Worm (Caenorhabditis elegans) whole organism, L2 larva: ENCODE measurements around the gene unc-132.

Source experiments
- C34F6.9 ChIP-seq: fragments of 150-350 bp; optimal IDR thresholded peaks from 2 replicates; lab custom pipeline; 2014; ENCODE audit warnings: missing biosample characterization, missing genetic modification characterization
- F13H6.1 ChIP-seq: sonication (generic microtip); optimal IDR thresholded peaks from 2 replicates; lab custom pipeline; 2016; ENCODE audit warnings: missing genetic modification characterization, missing compliant biosample characterization
- Y55F3AM.14 ChIP-seq: fragments of 200-800 bp; sonication (Bioruptor generic); optimal IDR thresholded peaks from 2 replicates; lab custom pipeline; 2018; ENCODE audit warnings: mild to moderate bottlenecking, missing genetic modification characterization, missing compliant biosample characterization
- ZK546.5 ChIP-seq: sonication (generic microtip); optimal IDR thresholded peaks from 2 replicates; lab custom pipeline; 2017; ENCODE audit warnings: missing biosample characterization, missing genetic modification characterization
- alr-1 ChIP-seq: fragments of 150-350 bp; optimal IDR thresholded peaks from 2 replicates; lab custom pipeline; 2014; ENCODE audit warnings: missing biosample characterization, missing genetic modification characterization
- aly-2 ChIP-seq: fragments of 150-350 bp; optimal IDR thresholded peaks from 2 replicates; lab custom pipeline; 2014; ENCODE audit warnings: missing biosample characterization, missing genetic modification characterization
- ama-1 ChIP-seq: fragments of 150-350 bp; optimal IDR thresholded peaks from 2 replicates; lab custom pipeline; 2018; ENCODE audit warnings: inconsistent platforms
- blmp-1 ChIP-seq: sonication (generic microtip); optimal IDR thresholded peaks from 2 replicates; lab custom pipeline; 2017; ENCODE audit warnings: missing genetic modification characterization, mild to moderate bottlenecking, missing compliant biosample characterization, antibody characterized with exemption, moderate library complexity; ENCODE audit not compliant: insufficient read depth
- ceh-16 ChIP-seq: fragments of 150-350 bp; optimal IDR thresholded peaks from 2 replicates; lab custom pipeline; 2014; ENCODE audit warnings: missing biosample characterization, missing genetic modification characterization
- crh-2 ChIP-seq: sonication (generic microtip); optimal IDR thresholded peaks from 2 replicates; lab custom pipeline; 2017; ENCODE audit warnings: missing biosample characterization, missing genetic modification characterization
- dmd-4 ChIP-seq: sonication (generic microtip); optimal IDR thresholded peaks from 2 replicates; lab custom pipeline; 2017; ENCODE audit warnings: missing biosample characterization, missing genetic modification characterization
- egl-27 ChIP-seq: sonication (generic microtip); optimal IDR thresholded peaks from 3 replicates; lab custom pipeline; 2017; ENCODE audit warnings: missing biosample characterization, missing genetic modification reagents, missing genetic modification characterization
- elt-1 ChIP-seq: fragments of 150-350 bp; optimal IDR thresholded peaks from 2 replicates; lab custom pipeline; 2014; ENCODE audit warnings: missing biosample characterization, missing genetic modification characterization
- elt-3 ChIP-seq: sonication (generic microtip); optimal IDR thresholded peaks from 2 replicates; lab custom pipeline; 2017; ENCODE audit warnings: missing biosample characterization, missing genetic modification characterization
- fos-1 ChIP-seq: fragments of 150-350 bp; optimal IDR thresholded peaks from 2 replicates; lab custom pipeline; 2014; ENCODE audit warnings: missing biosample characterization, missing genetic modification characterization
- gmeb-1 ChIP-seq: fragments of 150-350 bp; optimal IDR thresholded peaks from 2 replicates; lab custom pipeline; 2014; ENCODE audit warnings: missing biosample characterization, missing genetic modification characterization
- lin-11 ChIP-seq: fragments of 150-350 bp; sonication (generic microtip); optimal IDR thresholded peaks from 2 replicates; lab custom pipeline; 2014; ENCODE audit warnings: missing biosample characterization, missing genetic modification characterization, inconsistent platforms, mixed read lengths
- lin-13 ChIP-seq: fragments of 150-350 bp; optimal IDR thresholded peaks from 2 replicates; lab custom pipeline; 2014; ENCODE audit warnings: missing biosample characterization, missing genetic modification reagents, missing genetic modification characterization
- lin-39 ChIP-seq: fragments of 150-350 bp; optimal IDR thresholded peaks from 2 replicates; lab custom pipeline; 2014; ENCODE audit warnings: missing biosample characterization, missing genetic modification reagents, missing genetic modification characterization
- lsy-2 ChIP-seq, 2 experiments: fragments of 150-350 bp in 1 of 2; sonication (generic microtip) in 1 of 2; optimal IDR thresholded peaks; 2 replicates each; lab custom pipeline; 2014 to 2017; ENCODE audit warnings: missing biosample characterization in 2 of 2, missing genetic modification characterization in 2 of 2
- mab-5 ChIP-seq: fragments of 150-350 bp; optimal IDR thresholded peaks from 2 replicates; lab custom pipeline; 2014; ENCODE audit warnings: missing biosample characterization, missing genetic modification characterization
- mbf-1 ChIP-seq: sonication (generic microtip); optimal IDR thresholded peaks from 2 replicates; lab custom pipeline; 2017; ENCODE audit warnings: missing biosample characterization, missing genetic modification characterization
- nhr-10 ChIP-seq: sonication (generic microtip); optimal IDR thresholded peaks from 2 replicates; lab custom pipeline; 2017; ENCODE audit warnings: missing biosample characterization, missing genetic modification characterization
- nhr-11 ChIP-seq: fragments of 150-350 bp; optimal IDR thresholded peaks from 2 replicates; lab custom pipeline; 2014; ENCODE audit warnings: missing biosample characterization, missing genetic modification characterization
- nhr-12 ChIP-seq: fragments of 150-350 bp; optimal IDR thresholded peaks from 2 replicates; lab custom pipeline; 2014; ENCODE audit warnings: missing biosample characterization, missing genetic modification characterization
- nhr-129 ChIP-seq: fragments of 150-350 bp; optimal IDR thresholded peaks from 2 replicates; lab custom pipeline; 2014; ENCODE audit warnings: missing biosample characterization, missing genetic modification characterization
- nhr-21 ChIP-seq: fragments of 150-350 bp; optimal IDR thresholded peaks from 2 replicates; lab custom pipeline; 2014; ENCODE audit warnings: missing biosample characterization, missing genetic modification characterization
- nhr-23 ChIP-seq: fragments of 150-350 bp; optimal IDR thresholded peaks from 2 replicates; lab custom pipeline; 2014; ENCODE audit warnings: missing biosample characterization, missing genetic modification reagents, missing genetic modification characterization
- nhr-25 ChIP-seq: fragments of 150-350 bp; sonication (generic microtip); optimal IDR thresholded peaks from 3 replicates; lab custom pipeline; 2014; ENCODE audit warnings: missing biosample characterization, missing genetic modification characterization
- nhr-6 ChIP-seq: fragments of 150-350 bp; optimal IDR thresholded peaks from 2 replicates; lab custom pipeline; 2014; ENCODE audit warnings: missing biosample characterization, missing genetic modification characterization
- nhr-77 ChIP-seq: fragments of 150-350 bp; optimal IDR thresholded peaks from 2 replicates; lab custom pipeline; 2014; ENCODE audit warnings: missing biosample characterization, missing genetic modification characterization
- peb-1 ChIP-seq: fragments of 150-350 bp; optimal IDR thresholded peaks from 2 replicates; lab custom pipeline; 2014; ENCODE audit warnings: missing biosample characterization, missing genetic modification characterization
- sem-4 ChIP-seq: fragments of 150-350 bp; optimal IDR thresholded peaks from 2 replicates; lab custom pipeline; 2014; ENCODE audit warnings: missing biosample characterization, missing genetic modification reagents, missing genetic modification characterization
- skn-1 ChIP-seq: sonication (generic microtip); optimal IDR thresholded peaks from 2 replicates; lab custom pipeline; 2017; ENCODE audit warnings: missing biosample characterization, missing genetic modification characterization
- sma-3 ChIP-seq: sonication (generic microtip); optimal IDR thresholded peaks from 2 replicates; lab custom pipeline; 2016; ENCODE audit warnings: missing genetic modification reagents, missing genetic modification characterization, missing compliant biosample characterization
- sma-9 ChIP-seq, 2 experiments: fragments of 150-350 bp in 1 of 2; sonication (generic microtip) in 1 of 2; optimal IDR thresholded peaks; 2 replicates each; lab custom pipeline; 2014 to 2016; ENCODE audit warnings: missing genetic modification characterization in 2 of 2, mild to moderate bottlenecking in 1 of 2, missing biosample characterization in 1 of 2, missing compliant biosample characterization in 1 of 2, missing genetic modification reagents in 1 of 2, moderate library complexity in 1 of 2
- unc-55 ChIP-seq: fragments of 150-350 bp; sonication (generic microtip); optimal IDR thresholded peaks from 3 replicates; lab custom pipeline; 2014; ENCODE audit warnings: missing biosample characterization, missing genetic modification reagents, missing genetic modification characterization
- unc-62 ChIP-seq: fragments of 150-350 bp; optimal IDR thresholded peaks from 2 replicates; lab custom pipeline; 2014; ENCODE audit warnings: missing biosample characterization, missing genetic modification reagents, missing genetic modification characterization
- zag-1 ChIP-seq: fragments of 150-350 bp; optimal IDR thresholded peaks from 2 replicates; lab custom pipeline; 2014; ENCODE audit warnings: missing biosample characterization, missing genetic modification characterization
- ztf-1 ChIP-seq: fragments of 200-800 bp; sonication (Bioruptor generic); conservative IDR thresholded peaks from 2 replicates; pipeline ENCODE4 v1.3.6; 2022; ENCODE audit warnings: missing genetic modification characterization, missing compliant biosample characterization
- ztf-11 ChIP-seq: sonication (generic microtip); optimal IDR thresholded peaks from 2 replicates; lab custom pipeline; 2017; ENCODE audit warnings: missing biosample characterization, missing genetic modification characterization

unc-132 gene

DNA sequence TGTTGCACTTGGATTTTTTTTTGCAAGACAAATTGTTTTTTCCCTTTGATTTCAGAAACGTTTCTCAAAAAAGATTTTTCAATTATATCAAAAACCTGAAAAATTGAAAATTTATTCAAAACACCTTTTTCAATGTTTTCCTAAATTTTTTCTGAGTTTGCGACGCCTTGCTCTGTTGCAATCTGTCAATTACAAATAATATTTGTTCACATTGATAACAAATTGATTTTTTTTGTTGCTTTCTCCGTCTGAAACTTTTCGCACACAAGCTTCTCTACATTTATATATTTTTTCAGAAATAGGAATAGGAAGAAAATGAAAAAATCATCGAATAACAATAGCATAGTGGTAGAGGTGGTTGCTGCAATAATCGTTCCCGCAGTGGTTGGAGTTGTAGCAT is 18.4 kb upstream of the unc-132 start, which contains the start of gene Y39H10B.2:
Gene Y39H10B.2 (plus strand): TSS at position 301 of the 400 bp plus-strand sequence.
- no peak for TF ChIP-seq sem-4
- TF ChIP-seq Y55F3AM.14 (GFP tag; lab: Kevin White, UChicago): no peak
- TF ChIP-seq zag-1 (tag; lab: Kevin White, UChicago): no peak
- no peak for TF ChIP-seq mbf-1
- no peak for TF ChIP-seq alr-1 (tag; lab: Kevin White, UChicago)
- no peak for TF ChIP-seq unc-55 (GFP tag; lab: Kevin White, UChicago)
- no peak for TF ChIP-seq fos-1
- no peak for TF ChIP-seq unc-62
- no peak for TF ChIP-seq nhr-12
- TF ChIP-seq blmp-1 (tag; lab: Kevin White, UChicago): no peak
- TF ChIP-seq skn-1 (tag; lab: Kevin White, UChicago): no peak
- TF ChIP-seq nhr-23: no peak
- TF ChIP-seq ztf-11 (tag; lab: Kevin White, UChicago): no peak
- TF ChIP-seq elt-1 (tag; lab: Kevin White, UChicago): no peak
- no peak for TF ChIP-seq ceh-16 (tag; lab: Kevin White, UChicago)
- TF ChIP-seq elt-3: no peak
- no peak for TF ChIP-seq nhr-21 (tag; lab: Kevin White, UChicago)
- TF ChIP-seq ztf-1 (GFP tag; lab: Robert Waterston, UW): no peak

DNA sequence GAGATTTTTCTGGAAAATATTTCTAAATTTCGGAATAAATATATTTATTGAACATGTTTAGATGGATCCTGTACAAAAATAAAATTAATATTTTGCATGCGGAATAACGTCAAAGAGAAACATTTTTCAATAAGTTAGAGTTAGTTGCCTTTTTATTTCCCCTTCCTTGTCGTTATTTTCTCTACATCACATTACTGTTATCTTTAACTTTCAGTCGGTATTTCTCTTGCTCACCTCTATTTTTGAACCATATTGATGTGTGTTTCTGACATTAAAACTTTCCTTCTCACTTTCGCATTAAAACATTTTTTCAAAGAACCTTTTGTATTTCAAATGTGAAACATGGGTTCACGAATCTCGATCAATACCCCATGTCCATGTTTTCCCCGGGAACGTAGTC is 16.4 kb upstream of the unc-132 start, which contains the start of gene Y39H10B.3:
Gene Y39H10B.3 (plus strand): TSS at position 301 of the 400 bp plus-strand sequence.
- TF ChIP-seq elt-1 (tag; lab: Kevin White, UChicago) (no peak), elt-3 (no peak), nhr-11 (tag; lab: Kevin White, UChicago) (no peak), sma-3 (no peak), alr-1 (tag; lab: Kevin White, UChicago) (no peak), ztf-11 (tag; lab: Kevin White, UChicago) (no peak), ama-1 (lab: Kevin White, UChicago) (no peak), nhr-77 (no peak), lin-11 (tag; lab: Kevin White, UChicago) (no peak), ZK546.5 (tag; lab: Kevin White, UChicago) (no peak), lin-13 (GFP tag; lab: Kevin White, UChicago) (no peak), nhr-21 (tag; lab: Kevin White, UChicago) (no peak), nhr-10 (tag; lab: Kevin White, UChicago) (no peak), lin-39 (tag; lab: Kevin White, UChicago) (no peak), dmd-4 (tag; lab: Kevin White, UChicago) (no peak), crh-2 (no peak), blmp-1 (tag; lab: Kevin White, UChicago) (no peak), nhr-129 (tag; lab: Kevin White, UChicago) (no peak), aly-2 (tag; lab: Kevin White, UChicago) (no peak)

ce11 chrV:3673080-3673479 is 13.8 kb upstream of the unc-132 start, which contains the start of gene pals-33:
Gene pals-33, plus strand, starts transcription at chrV:3673380.
- TF ChIP-seq aly-2 (tag; lab: Kevin White, UChicago) (no peak), gmeb-1 (tag; lab: Kevin White, UChicago) (no peak), fos-1 (no peak), nhr-11 (tag; lab: Kevin White, UChicago) (no peak), C34F6.9 (tag; lab: Kevin White, UChicago) (no peak), Y55F3AM.14 (GFP tag; lab: Kevin White, UChicago) (no peak), peb-1 (tag; lab: Kevin White, UChicago) (no peak), ceh-16 (tag; lab: Kevin White, UChicago) (no peak), zag-1 (tag; lab: Kevin White, UChicago) (no peak), egl-27 (tag; lab: Kevin White, UChicago) (no peak), ztf-1 (GFP tag; lab: Robert Waterston, UW) (no peak), lsy-2 (tag; optimal IDR thresholded peaks at IDR 0.05; lab: Kevin White, UChicago) (no peak)

ce11 chrV:3677212-3677611 is 9.7 kb upstream of the unc-132 start:
- TF ChIP-seq nhr-25: no peak
- TF ChIP-seq mbf-1: no peak
- TF ChIP-seq blmp-1 (tag; lab: Kevin White, UChicago): no peak
- TF ChIP-seq aly-2 (tag; lab: Kevin White, UChicago): no peak
- peak; percentile 56 for TF ChIP-seq nhr-129 (tag; lab: Kevin White, UChicago)
- peak; percentile 55 for TF ChIP-seq mab-5
- TF ChIP-seq lin-13 (GFP tag; lab: Kevin White, UChicago): no peak
- peak; percentile 57 for TF ChIP-seq F13H6.1
- no peak for TF ChIP-seq nhr-6 (tag; lab: Kevin White, UChicago)
- no peak for TF ChIP-seq elt-1 (tag; lab: Kevin White, UChicago)
- TF ChIP-seq gmeb-1 (tag; lab: Kevin White, UChicago): no peak
- no peak for TF ChIP-seq sma-3
- peak; percentile 32 for TF ChIP-seq C34F6.9 (tag; lab: Kevin White, UChicago)
- no peak for TF ChIP-seq dmd-4 (tag; lab: Kevin White, UChicago)
- peak; percentile 24 for TF ChIP-seq sma-9 (GFP tag; optimal IDR thresholded peaks at IDR 0.05; lab: Kevin White, UChicago)
- TF ChIP-seq sma-9 (tag; optimal IDR thresholded peaks at IDR 0.05; lab: Kevin White, UChicago): no peak
